Fruit fly (Drosophila melanogaster) S2 (cell line): ENCODE data around the gene CG5180.

Experiments
- CG8478 ChIP-seq: fragments of >200 bp; optimal IDR thresholded peaks from 2 replicates; lab custom pipeline; 2018
- CTCF ChIP-seq, 2 experiments: fragments of >200 bp; optimal IDR thresholded peaks; 2 replicates each; lab custom pipeline; 2018

DNA sequence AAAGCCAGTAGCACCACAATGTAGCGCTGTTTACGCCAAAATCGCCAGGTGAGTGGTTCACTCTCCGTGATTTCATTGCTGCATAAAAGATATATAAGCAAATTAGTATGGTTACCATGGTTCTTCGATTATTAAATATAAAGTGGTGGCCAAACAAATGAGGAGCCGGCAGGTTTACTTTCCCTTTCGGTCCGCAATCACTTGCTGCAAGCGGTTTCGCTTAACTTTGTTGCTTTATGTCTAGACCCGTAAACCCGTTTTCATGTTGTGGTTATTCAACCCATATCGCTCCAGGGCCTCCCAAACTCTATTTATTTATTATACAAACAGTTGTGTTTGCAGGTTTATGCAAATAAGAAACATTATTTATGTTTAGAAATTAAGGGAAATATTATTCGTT, 48.4 kb upstream of the CG5180 start:
- no peak for TF ChIP-seq CTCF (optimal IDR thresholded peaks at IDR 0.05; lab: Kevin White, UChicago)
- no peak for TF ChIP-seq CG8478 (lab: Kevin White, UChicago)
